Worm (Caenorhabditis elegans) whole organism, young adult: Measurements from ENCODE around the gene lgc-52.

Source experiments
- aptf-3 ChIP-seq: fragments of 200-800 bp; sonication (Bioruptor generic); IDR thresholded peaks from 2 replicates; pipeline ENCODE4 v1.3.6; 2022; ENCODE audit warnings: missing genetic modification characterization, missing compliant biosample characterization
- bed-1 ChIP-seq: fragments of 200-800 bp; sonication (Bioruptor generic); IDR thresholded peaks from 2 replicates; pipeline ENCODE4 v1.3.6; 2022; ENCODE audit warnings: missing genetic modification reagents, missing genetic modification characterization, missing compliant biosample characterization
- ccch-3 ChIP-seq: fragments of 200-800 bp; sonication (Bioruptor generic); optimal IDR thresholded peaks from 2 replicates; lab custom pipeline; 2018; ENCODE audit warnings: mild to moderate bottlenecking, missing genetic modification characterization, missing compliant biosample characterization
- die-1 ChIP-seq: sonication (generic microtip); optimal IDR thresholded peaks from 2 replicates; lab custom pipeline; 2016; ENCODE audit warnings: missing genotype, mild to moderate bottlenecking, missing genetic modification characterization, missing compliant biosample characterization
- ekl-4 ChIP-seq: fragments of 200-800 bp; sonication (Bioruptor generic); IDR thresholded peaks from 2 replicates; pipeline ENCODE4 v1.3.6; 2022; ENCODE audit warnings: missing genetic modification reagents, missing genetic modification characterization, missing compliant biosample characterization
- lag-1 ChIP-seq: fragments of 200-800 bp; sonication (Bioruptor generic); IDR thresholded peaks from 2 replicates; pipeline ENCODE4 v1.3.6; 2022; ENCODE audit warnings: missing genetic modification reagents, missing genetic modification characterization, missing compliant biosample characterization
- nfya-1 ChIP-seq: sonication (generic microtip); optimal IDR thresholded peaks from 2 replicates; lab custom pipeline; 2017; ENCODE audit warnings: antibody characterized with exemption, missing compliant biosample characterization, missing genetic modification characterization, borderline replicate concordance; ENCODE audit not compliant: insufficient read depth
- pha-4 ChIP-seq: fragments of 150-350 bp; sonication (generic microtip); optimal IDR thresholded peaks from 2 replicates; lab custom pipeline; 2014; ENCODE audit warnings: missing biosample characterization, missing genetic modification reagents, missing genetic modification characterization
- sdz-38 ChIP-seq: sonication (generic microtip); optimal IDR thresholded peaks from 2 replicates; lab custom pipeline; 2016; ENCODE audit warnings: missing genotype, missing genetic modification characterization, missing compliant biosample characterization

DNA sequence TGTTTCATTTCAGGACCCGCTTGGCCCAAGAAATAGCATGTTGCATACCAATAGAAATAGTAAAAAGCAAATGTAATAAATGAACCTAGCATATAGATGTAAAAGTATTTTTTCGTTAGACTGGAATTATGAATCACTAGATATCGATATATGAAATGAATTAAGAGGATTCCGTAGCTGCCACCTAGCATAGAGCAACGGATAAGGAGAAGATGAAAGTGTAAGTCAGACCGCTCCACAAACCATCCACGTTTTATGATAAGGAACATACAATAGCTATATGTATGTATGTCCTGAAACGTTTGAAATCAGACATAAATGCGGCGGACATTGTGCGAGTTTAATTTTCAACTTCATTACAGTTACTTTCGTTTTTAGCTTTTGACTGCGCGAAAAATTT lies 15.2 kb downstream of the lgc-52 start:
- TF ChIP-seq ccch-3 (GFP tag; lab: Kevin White, UChicago) (no peak), aptf-3 (GFP tag; lab: Robert Waterston, UW) (no peak), die-1 (no peak), nfya-1 (tag; lab: Kevin White, UChicago) (no peak), lag-1 (GFP tag; lab: Robert Waterston, UW) (no peak), pha-4 (no peak), sdz-38 (tag; lab: Kevin White, UChicago) (no peak), bed-1 (GFP tag; lab: Robert Waterston, UW) (no peak), ekl-4 (GFP tag; lab: Robert Waterston, UW) (no peak)
